Worm (Caenorhabditis elegans) whole organism, late embryonic: ENCODE data around the gene B0302.2.

Experiments used
- C08G9.2 ChIP-seq: sonication (generic microtip); optimal IDR thresholded peaks from 2 replicates; lab custom pipeline; 2016; ENCODE audit warnings: mild to moderate bottlenecking, missing genetic modification characterization, moderate library complexity, missing compliant biosample characterization
- ama-1 ChIP-seq: fragments of 150-350 bp; optimal IDR thresholded peaks from 2 replicates; lab custom pipeline; 2014
- ceh-30 ChIP-seq: fragments of 150-350 bp; optimal IDR thresholded peaks from 2 replicates; lab custom pipeline; 2014; ENCODE audit warnings: missing biosample characterization, missing genetic modification characterization
- ceh-45 ChIP-seq: fragments of 200-800 bp; sonication (Bioruptor generic); IDR thresholded peaks from 2 replicates; pipeline ENCODE4 v1.3.6; 2022; ENCODE audit warnings: missing genetic modification reagents, missing genetic modification characterization, missing compliant biosample characterization
- nhr-232 ChIP-seq: sonication (generic microtip); optimal IDR thresholded peaks from 2 replicates; lab custom pipeline; 2016; ENCODE audit warnings: missing genetic modification characterization, missing compliant biosample characterization
- unc-86 ChIP-seq: sonication (generic microtip); optimal IDR thresholded peaks from 2 replicates; lab custom pipeline; 2016; ENCODE audit warnings: missing genetic modification characterization, missing compliant biosample characterization

DNA sequence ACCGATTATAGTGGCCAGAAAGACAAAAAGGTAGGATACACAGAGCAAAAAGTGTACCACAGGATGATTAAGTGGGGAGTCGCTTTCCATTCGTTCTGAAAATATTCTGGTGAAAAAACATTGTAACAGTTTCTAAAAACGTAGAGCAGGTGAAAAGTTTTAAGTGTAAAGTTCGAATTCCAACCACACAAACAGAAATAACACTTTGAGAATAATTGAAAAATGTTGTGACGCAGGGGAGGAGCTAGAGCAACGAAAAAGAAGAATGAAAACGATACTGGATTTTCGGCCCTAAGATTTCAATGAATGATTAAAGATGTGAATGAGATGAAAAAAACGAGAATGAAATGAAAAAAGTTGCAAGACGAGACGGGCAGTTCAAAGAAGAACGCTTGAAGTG is 20.5 kb upstream of the B0302.2 start, which contains the start of gene npr-21:
- TF ChIP-seq nhr-232 (tag; lab: Kevin White, UChicago): no peak
- no peak for TF ChIP-seq unc-86 (tag; lab: Kevin White, UChicago)
- TF ChIP-seq ceh-45: no peak
- no peak for TF ChIP-seq ama-1
- no peak for TF ChIP-seq ceh-30 (tag; lab: Kevin White, UChicago)
- no peak for TF ChIP-seq C08G9.2 (tag; lab: Kevin White, UChicago)
